Fruit fly (Drosophila melanogaster) whole organism, embryonic: ENCODE data around the gene GluRIA.

Source experiments
- Atf-2 ChIP-seq: fragments of 200-800 bp; sonication (Bioruptor generic); optimal IDR thresholded peaks from 2 replicates; lab custom pipeline; 2016; ENCODE audit warnings: missing biosample characterization, missing genetic modification characterization
- CG13287 ChIP-seq: fragments of 200-800 bp; sonication (Bioruptor generic); IDR thresholded peaks from 2 replicates; pipeline ENCODE4 v1.3.6; 2022; ENCODE audit warnings: missing biosample characterization, missing genetic modification characterization; ENCODE audit not compliant: partially characterized antibody
- CG14050 ChIP-seq: fragments of 200-800 bp; sonication (Bioruptor generic); IDR thresholded peaks from 3 replicates; pipeline ENCODE4 v1.3.6; 2022; ENCODE audit warnings: missing biosample characterization, missing genetic modification characterization
- CG14710 ChIP-seq: fragments of 200-800 bp; sonication (Bioruptor generic); optimal IDR thresholded peaks from 3 replicates; lab custom pipeline; 2019; ENCODE audit warnings: missing biosample characterization, mild to moderate bottlenecking, missing genetic modification characterization, moderate library complexity
- CG15011 ChIP-seq: fragments of 200-800 bp; sonication (Bioruptor generic); optimal IDR thresholded peaks from 3 replicates; lab custom pipeline; 2018; ENCODE audit warnings: missing biosample characterization, mild to moderate bottlenecking, missing genetic modification characterization
- CG16815 ChIP-seq: fragments of 200-800 bp; sonication (Bioruptor generic); optimal IDR thresholded peaks from 3 replicates; lab custom pipeline; 2017; ENCODE audit warnings: missing biosample characterization, mild to moderate bottlenecking, missing genetic modification characterization
- CG17359 ChIP-seq: fragments of 200-800 bp; sonication (Bioruptor generic); optimal IDR thresholded peaks from 3 replicates; lab custom pipeline; 2018; ENCODE audit warnings: missing biosample characterization, mild to moderate bottlenecking, missing genetic modification characterization, moderate library complexity
- CG17361 ChIP-seq: fragments of 200-800 bp; sonication (Bioruptor generic); IDR thresholded peaks from 3 replicates; pipeline ENCODE4 v1.3.6; 2022; ENCODE audit warnings: missing biosample characterization, missing genetic modification characterization
- CG17568 ChIP-seq: fragments of 200-800 bp; sonication (Bioruptor generic); optimal IDR thresholded peaks from 2 replicates; lab custom pipeline; 2018; ENCODE audit warnings: missing biosample characterization, mild to moderate bottlenecking, missing genetic modification characterization, moderate library complexity
- CG18619 ChIP-seq: fragments of 200-800 bp; sonication (Bioruptor generic); optimal IDR thresholded peaks from 3 replicates; lab custom pipeline; 2017; ENCODE audit warnings: missing biosample characterization, mild to moderate bottlenecking, missing genetic modification characterization
- CG30403 ChIP-seq: fragments of 200-800 bp; sonication (Bioruptor generic); optimal IDR thresholded peaks from 3 replicates; lab custom pipeline; 2016; ENCODE audit warnings: missing biosample characterization, missing genetic modification characterization
- CG32772 ChIP-seq: fragments of 200-800 bp; sonication (Bioruptor generic); IDR thresholded peaks from 2 replicates; pipeline ENCODE4 v1.3.6; 2022; ENCODE audit warnings: missing biosample characterization, missing genetic modification characterization
- CG3407 ChIP-seq: fragments of 200-800 bp; sonication (Bioruptor generic); optimal IDR thresholded peaks from 2 replicates; lab custom pipeline; 2018; ENCODE audit warnings: missing biosample characterization, mild to moderate bottlenecking, missing genetic modification characterization
- CG4282 ChIP-seq: fragments of 200-800 bp; sonication (Bioruptor generic); optimal IDR thresholded peaks from 2 replicates; lab custom pipeline; 2016; ENCODE audit warnings: missing biosample characterization, missing genetic modification characterization
- CG4328 ChIP-seq: fragments of 200-800 bp; sonication (Bioruptor generic); optimal IDR thresholded peaks from 3 replicates; lab custom pipeline; 2017; ENCODE audit warnings: missing biosample characterization, missing genetic modification reagents, missing genetic modification characterization
- CG4424 ChIP-seq: fragments of 200-800 bp; sonication (Bioruptor generic); optimal IDR thresholded peaks from 3 replicates; lab custom pipeline; 2016; ENCODE audit warnings: missing biosample characterization, missing genetic modification characterization
- CG6683 ChIP-seq: fragments of 200-800 bp; sonication (Bioruptor generic); optimal IDR thresholded peaks from 2 replicates; lab custom pipeline; 2017; ENCODE audit warnings: missing biosample characterization, mild to moderate bottlenecking, missing genetic modification characterization, missing genetic modification reagents
- CG7372 ChIP-seq: fragments of 200-800 bp; sonication (Bioruptor generic); IDR thresholded peaks from 2 replicates; pipeline ENCODE4 v1.3.6; 2022; ENCODE audit warnings: missing biosample characterization, missing genetic modification characterization
- CG7745 ChIP-seq: fragments of 200-800 bp; sonication (Bioruptor generic); optimal IDR thresholded peaks from 2 replicates; lab custom pipeline; 2018; ENCODE audit warnings: missing biosample characterization, mild to moderate bottlenecking, missing genetic modification characterization, moderate library complexity
- CG7987 ChIP-seq: fragments of 200-800 bp; sonication (Bioruptor generic); optimal IDR thresholded peaks from 2 replicates; lab custom pipeline; 2018; ENCODE audit warnings: missing biosample characterization, mild to moderate bottlenecking, missing genetic modification characterization, moderate library complexity
- CkIIα-i1 ChIP-seq: fragments of 200-800 bp; sonication (Bioruptor generic); IDR thresholded peaks from 2 replicates; pipeline ENCODE4 v1.3.6; 2022; ENCODE audit warnings: missing biosample characterization, missing genetic modification characterization
- Dek ChIP-seq: fragments of 200-800 bp; sonication (Bioruptor generic); optimal IDR thresholded peaks from 3 replicates; lab custom pipeline; 2019; ENCODE audit warnings: missing biosample characterization, mild to moderate bottlenecking, missing genetic modification characterization, moderate library complexity
- Dip3 ChIP-seq: fragments of 200-800 bp; sonication (Bioruptor generic); optimal IDR thresholded peaks from 3 replicates; lab custom pipeline; 2016; ENCODE audit warnings: missing biosample characterization, missing genetic modification characterization
- Fer1 ChIP-seq: fragments of 200-800 bp; sonication (Bioruptor generic); optimal IDR thresholded peaks from 2 replicates; lab custom pipeline; 2017; ENCODE audit warnings: missing biosample characterization, mild to moderate bottlenecking, missing genetic modification characterization
- Hr3 ChIP-seq: fragments of 200-800 bp; sonication (Bioruptor generic); optimal IDR thresholded peaks from 3 replicates; lab custom pipeline; 2016; ENCODE audit warnings: missing biosample characterization, missing genetic modification characterization
- Med ChIP-seq: fragments of 200-800 bp; sonication (Bioruptor generic); peaks from one replicate; lab custom pipeline; 2016; ENCODE audit warnings: missing biosample characterization, missing genetic modification characterization, mild to moderate bottlenecking, inconsistent platforms, moderate library complexity
- Mes4 ChIP-seq: fragments of 200-800 bp; sonication (Bioruptor generic); optimal IDR thresholded peaks from 2 replicates; lab custom pipeline; 2016; ENCODE audit warnings: missing biosample characterization, missing genetic modification characterization
- Optix ChIP-seq: fragments of 200-800 bp; sonication (Bioruptor generic); IDR thresholded peaks from 3 replicates; pipeline ENCODE4 v1.3.6; 2022; ENCODE audit warnings: missing biosample characterization, missing genetic modification characterization
- Rfx ChIP-seq: fragments of 200-800 bp; sonication (Bioruptor generic); IDR thresholded peaks from 2 replicates; pipeline ENCODE4 v1.3.6; 2022; ENCODE audit warnings: missing biosample characterization, missing genetic modification characterization
- TFAM ChIP-seq: fragments of 200-800 bp; sonication (Bioruptor generic); optimal IDR thresholded peaks from 2 replicates; lab custom pipeline; 2017; ENCODE audit warnings: missing biosample characterization, missing genetic modification characterization, inconsistent platforms
- Usf ChIP-seq: fragments of 200-800 bp; sonication (Bioruptor generic); optimal IDR thresholded peaks from 2 replicates; lab custom pipeline; 2017; ENCODE audit warnings: missing genotype, missing biosample characterization, missing genetic modification characterization
- ab ChIP-seq: fragments of 200-800 bp; sonication (Bioruptor generic); optimal IDR thresholded peaks from 2 replicates; lab custom pipeline; 2016; ENCODE audit warnings: missing biosample characterization, missing genetic modification characterization
- ap ChIP-seq: fragments of 200-800 bp; sonication (Bioruptor generic); IDR thresholded peaks from 2 replicates; pipeline ENCODE4 v1.3.6; 2022; ENCODE audit warnings: missing biosample characterization, missing genetic modification characterization
- bigmax ChIP-seq: fragments of 200-800 bp; sonication (Bioruptor generic); optimal IDR thresholded peaks from 2 replicates; lab custom pipeline; 2018; ENCODE audit warnings: missing biosample characterization, mild to moderate bottlenecking, missing genetic modification characterization
- bowl ChIP-seq: fragments of 200-800 bp; sonication (Bioruptor generic); IDR thresholded peaks from 2 replicates; pipeline ENCODE4 v1.3.6; 2022; ENCODE audit warnings: missing biosample characterization, missing genetic modification characterization
- chif ChIP-seq, 2 experiments: fragments of 200-800 bp; sonication (Bioruptor generic); optimal IDR thresholded peaks; 3 replicates each; lab custom pipeline; 2016; ENCODE audit warnings: missing biosample characterization in 2 of 2, missing genetic modification characterization in 2 of 2
- da ChIP-seq: fragments of 200-800 bp; sonication (Bioruptor generic); optimal IDR thresholded peaks from 2 replicates; lab custom pipeline; 2016; ENCODE audit warnings: missing biosample characterization, missing genetic modification characterization
- disco-r ChIP-seq: fragments of 200-800 bp; sonication (Bioruptor generic); optimal IDR thresholded peaks from 2 replicates; lab custom pipeline; 2016; ENCODE audit warnings: missing biosample characterization, missing genetic modification characterization
- dm ChIP-seq: fragments of 200-800 bp; sonication (Bioruptor generic); optimal IDR thresholded peaks from 3 replicates; lab custom pipeline; 2016; ENCODE audit warnings: missing biosample characterization, missing genetic modification characterization
- dmrt99B ChIP-seq: fragments of 200-800 bp; sonication (Bioruptor generic); optimal IDR thresholded peaks from 2 replicates; lab custom pipeline; 2018; ENCODE audit warnings: missing biosample characterization, mild to moderate bottlenecking, missing genetic modification characterization, moderate library complexity
- fu2 ChIP-seq: fragments of 200-800 bp; sonication (Bioruptor generic); optimal IDR thresholded peaks from 2 replicates; lab custom pipeline; 2016; ENCODE audit warnings: missing biosample characterization, missing genetic modification characterization
- gcm ChIP-seq: fragments of 200-800 bp; sonication (Bioruptor generic); optimal IDR thresholded peaks from 2 replicates; lab custom pipeline; 2019; ENCODE audit warnings: missing biosample characterization, mild to moderate bottlenecking, missing genetic modification characterization, moderate library complexity
- gro ChIP-seq: fragments of 200-800 bp; sonication (Bioruptor generic); optimal IDR thresholded peaks from 2 replicates; lab custom pipeline; 2016; ENCODE audit warnings: missing biosample characterization, missing genetic modification characterization
- gt ChIP-seq: fragments of 200-800 bp; sonication (Bioruptor generic); IDR thresholded peaks from 2 replicates; pipeline ENCODE4 v1.3.6; 2022; ENCODE audit warnings: missing biosample characterization, missing genetic modification characterization
- h ChIP-seq: fragments of >200 bp; optimal IDR thresholded peaks from 2 replicates; lab custom pipeline; 2017
- her ChIP-seq: fragments of 200-800 bp; sonication (Bioruptor generic); optimal IDR thresholded peaks from 2 replicates; lab custom pipeline; 2016; ENCODE audit warnings: missing biosample characterization, missing genetic modification characterization
- pros ChIP-seq: fragments of 200-800 bp; sonication (Bioruptor generic); optimal IDR thresholded peaks from 3 replicates; lab custom pipeline; 2019; ENCODE audit warnings: missing biosample characterization, mild to moderate bottlenecking, missing genetic modification characterization, moderate library complexity
- ranshi ChIP-seq: fragments of 200-800 bp; sonication (Bioruptor generic); IDR thresholded peaks from 2 replicates; pipeline ENCODE4 v1.3.6; 2022; ENCODE audit warnings: missing biosample characterization, missing genetic modification characterization
- rib ChIP-seq: fragments of 200-800 bp; sonication (Bioruptor generic); IDR thresholded peaks from 2 replicates; pipeline ENCODE4 v1.3.6; 2022; ENCODE audit warnings: missing biosample characterization, missing genetic modification characterization
- sqz ChIP-seq: fragments of 200-800 bp; sonication (Bioruptor generic); optimal IDR thresholded peaks from 3 replicates; lab custom pipeline; 2018; ENCODE audit warnings: missing biosample characterization, mild to moderate bottlenecking, missing genetic modification characterization
- trh ChIP-seq: fragments of 200-800 bp; sonication (Bioruptor generic); optimal IDR thresholded peaks from 2 replicates; lab custom pipeline; 2016; ENCODE audit warnings: missing biosample characterization, missing genetic modification characterization
- wek ChIP-seq: fragments of 200-800 bp; sonication (Bioruptor generic); optimal IDR thresholded peaks from 3 replicates; lab custom pipeline; 2018; ENCODE audit warnings: missing biosample characterization, mild to moderate bottlenecking, missing genetic modification characterization, moderate library complexity
- zen2 ChIP-seq: fragments of 200-800 bp; sonication (Bioruptor generic); IDR thresholded peaks from 3 replicates; pipeline ENCODE4 v1.3.6; 2022; ENCODE audit warnings: missing biosample characterization, missing genetic modification characterization; ENCODE audit not compliant: partially characterized antibody

GluRIA gene

dm6 chr3L:6605925-6606324 is 17.9 kb upstream of the GluRIA start, which contains the start of gene zpg (continued):
- TF ChIP-seq CG4328 = no peak
- TF ChIP-seq CG30403 = no peak
- no peak for TF ChIP-seq gt (GFP tag; lab: Robert Waterston, UW)
- TF ChIP-seq Dip3 (GFP tag; lab: Kevin White, UChicago) = peak; percentile 35
- no peak for TF ChIP-seq rib (GFP tag; lab: Robert Waterston, UW)
- peak in 1 of 2 experiments; percentile 34 for TF ChIP-seq chif (GFP tag; optimal IDR thresholded peaks at IDR 0.05; lab: Kevin White, UChicago)
- no peak for TF ChIP-seq CG7372 (GFP tag; lab: Robert Waterston, UW)
- TF ChIP-seq Rfx (GFP tag; lab: Robert Waterston, UW) = peak; percentile 56
- peak; percentile 47 for TF ChIP-seq disco-r (GFP tag; lab: Kevin White, UChicago)
- TF ChIP-seq bowl = no peak
- TF ChIP-seq Atf-2 (GFP tag; lab: Kevin White, UChicago) = no peak
- no peak for TF ChIP-seq h (lab: Kevin White, UChicago)
- TF ChIP-seq CG7987 (GFP tag; lab: Kevin White, UChicago) = no peak
- TF ChIP-seq gcm (GFP tag; lab: Kevin White, UChicago) = no peak
- no peak for TF ChIP-seq Dek (tag; lab: Kevin White, UChicago)
- TF ChIP-seq CG13287 = peak; percentile 77
- no peak for TF ChIP-seq CG4282 (GFP tag; lab: Kevin White, UChicago)
- no peak for TF ChIP-seq CG17359
- no peak for TF ChIP-seq gro (GFP tag; lab: Kevin White, UChicago)
- no peak for TF ChIP-seq CG14050 (GFP tag; lab: Robert Waterston, UW)
- TF ChIP-seq her (GFP tag; lab: Kevin White, UChicago) = no peak
- no peak for TF ChIP-seq Fer1 (GFP tag; lab: Kevin White, UChicago)
- TF ChIP-seq Med (GFP tag; lab: Kevin White, UChicago) = peak; percentile 93
- no peak for TF ChIP-seq dmrt99B (tag; lab: Kevin White, UChicago)
- no peak for TF ChIP-seq CG14710 (tag; lab: Kevin White, UChicago)
- TF ChIP-seq Optix (GFP tag; lab: Robert Waterston, UW) = no peak
- no peak for TF ChIP-seq fu2 (GFP tag; lab: Kevin White, UChicago)
- no peak for TF ChIP-seq Mes4 (GFP tag; lab: Kevin White, UChicago)
- TF ChIP-seq wek (GFP tag; lab: Kevin White, UChicago) = no peak
- no peak for TF ChIP-seq CG16815 (GFP tag; lab: Kevin White, UChicago)
- no peak for TF ChIP-seq Usf (GFP tag; lab: Kevin White, UChicago)
- TF ChIP-seq CG32772 (GFP tag; lab: Robert Waterston, UW) = no peak
- TF ChIP-seq trh (GFP tag; lab: Kevin White, UChicago) = no peak
- no peak for TF ChIP-seq CkIIα-i1 (GFP tag; lab: Robert Waterston, UW)
- no peak for TF ChIP-seq CG7745 (tag; lab: Kevin White, UChicago)
- TF ChIP-seq TFAM (GFP tag; lab: Kevin White, UChicago) = no peak
- TF ChIP-seq CG15011 = no peak
- TF ChIP-seq ranshi (GFP tag; lab: Robert Waterston, UW) = peak; percentile 35; the same call in 1 of the 2 replicates
- TF ChIP-seq ap = no peak
- no peak for TF ChIP-seq CG4424 (GFP tag; lab: Kevin White, UChicago)
- no peak for TF ChIP-seq CG18619 (GFP tag; lab: Kevin White, UChicago)
- TF ChIP-seq CG17361 (GFP tag; lab: Robert Waterston, UW) = no peak
- no peak for TF ChIP-seq Hr3 (GFP tag; lab: Kevin White, UChicago)
- no peak for TF ChIP-seq CG3407
- peak; percentile 98 for TF ChIP-seq dm (GFP tag; lab: Kevin White, UChicago)
- no peak for TF ChIP-seq da (GFP tag; lab: Kevin White, UChicago)
- no peak for TF ChIP-seq CG6683
- TF ChIP-seq pros (GFP tag; lab: Kevin White, UChicago) = no peak
- TF ChIP-seq zen2 (GFP tag; lab: Robert Waterston, UW) = no peak
- no peak for TF ChIP-seq ab
- no peak for TF ChIP-seq bigmax
- no peak for TF ChIP-seq sqz (GFP tag; lab: Kevin White, UChicago)
- TF ChIP-seq CG17568 (GFP tag; lab: Kevin White, UChicago) = no peak
